Fruit fly (Drosophila melanogaster) whole organism, embryonic: Measurements from ENCODE around the gene CG1909.

Experiments used
- Adf1 ChIP-seq: fragments of 200-800 bp; sonication (Bioruptor generic); IDR thresholded peaks from 2 replicates; pipeline ENCODE4 v1.3.6; 2022; ENCODE audit warnings: missing biosample characterization, missing genetic modification characterization
- B-H1 ChIP-seq: fragments of 200-800 bp; sonication (Bioruptor generic); IDR thresholded peaks from 3 replicates; pipeline ENCODE4 v1.3.6; 2022; ENCODE audit warnings: missing biosample characterization, missing genetic modification characterization
- B-H2 ChIP-seq: fragments of 200-800 bp; sonication (Bioruptor generic); optimal IDR thresholded peaks from 2 replicates; lab custom pipeline; 2018; ENCODE audit warnings: missing biosample characterization, mild to moderate bottlenecking, missing genetic modification characterization
- Bteb2 ChIP-seq: fragments of 200-800 bp; sonication (Bioruptor generic); optimal IDR thresholded peaks from 2 replicates; lab custom pipeline; 2016; ENCODE audit warnings: missing biosample characterization, missing genetic modification characterization
- CG10274 ChIP-seq: fragments of 200-800 bp; sonication (Bioruptor generic); optimal IDR thresholded peaks from 3 replicates; lab custom pipeline; 2017; ENCODE audit warnings: missing biosample characterization, mild to moderate bottlenecking, missing genetic modification characterization
- CG12236 ChIP-seq: fragments of 200-800 bp; sonication (Bioruptor generic); optimal IDR thresholded peaks from 2 replicates; lab custom pipeline; 2016; ENCODE audit warnings: missing biosample characterization, missing genetic modification characterization
- CG14441 ChIP-seq: fragments of 200-800 bp; sonication (Bioruptor generic); IDR thresholded peaks from 2 replicates; pipeline ENCODE4 v1.3.6; 2022; ENCODE audit warnings: missing biosample characterization, missing genetic modification characterization
- CG15479 ChIP-seq: fragments of 200-800 bp; sonication (Bioruptor generic); optimal IDR thresholded peaks from 3 replicates; lab custom pipeline; 2019; ENCODE audit warnings: missing biosample characterization, mild to moderate bottlenecking, missing genetic modification characterization, moderate library complexity
- CG15514 ChIP-seq: fragments of 200-800 bp; sonication (Bioruptor generic); optimal IDR thresholded peaks from 3 replicates; lab custom pipeline; 2017; ENCODE audit warnings: missing biosample characterization, missing genetic modification characterization, mild to moderate bottlenecking, moderate library complexity, missing genetic modification reagents
- CG18619 ChIP-seq: fragments of 200-800 bp; sonication (Bioruptor generic); optimal IDR thresholded peaks from 3 replicates; lab custom pipeline; 2017; ENCODE audit warnings: missing biosample characterization, mild to moderate bottlenecking, missing genetic modification characterization
- CG2120 ChIP-seq: fragments of 200-800 bp; sonication (Bioruptor generic); optimal IDR thresholded peaks from 3 replicates; lab custom pipeline; 2016; ENCODE audit warnings: missing biosample characterization, missing genetic modification characterization
- CG3065 ChIP-seq: fragments of 200-800 bp; sonication (Bioruptor generic); optimal IDR thresholded peaks from 2 replicates; lab custom pipeline; 2016; ENCODE audit warnings: missing biosample characterization, missing genetic modification characterization
- CG3163 ChIP-seq: fragments of 200-800 bp; sonication (Bioruptor generic); optimal IDR thresholded peaks from 3 replicates; lab custom pipeline; 2016; ENCODE audit warnings: missing biosample characterization, missing genetic modification characterization
- CG43689 ChIP-seq: fragments of 200-800 bp; sonication (Bioruptor generic); IDR thresholded peaks from 2 replicates; pipeline ENCODE4 v1.3.6; 2022; ENCODE audit warnings: missing biosample characterization, missing genetic modification characterization
- CG6765 ChIP-seq: fragments of 200-800 bp; sonication (Bioruptor generic); optimal IDR thresholded peaks from 3 replicates; lab custom pipeline; 2017; ENCODE audit warnings: missing biosample characterization, mild to moderate bottlenecking, missing genetic modification characterization
- CG7372 ChIP-seq: fragments of 200-800 bp; sonication (Bioruptor generic); IDR thresholded peaks from 2 replicates; pipeline ENCODE4 v1.3.6; 2022; ENCODE audit warnings: missing biosample characterization, missing genetic modification characterization
- CG7963 ChIP-seq: fragments of 200-800 bp; sonication (Bioruptor generic); IDR thresholded peaks from 3 replicates; pipeline ENCODE4 v1.3.6; 2022; ENCODE audit warnings: missing biosample characterization, missing genetic modification characterization; ENCODE audit not compliant: partially characterized antibody
- CG8089 ChIP-seq: fragments of 200-800 bp; sonication (Bioruptor generic); optimal IDR thresholded peaks from 3 replicates; lab custom pipeline; 2016; ENCODE audit warnings: missing biosample characterization, missing genetic modification characterization
- CG8290 ChIP-seq, 3 experiments: fragments of 200-800 bp; sonication (Bioruptor generic); optimal IDR thresholded peaks; 2 replicates each; lab custom pipeline; 2016 to 2019; ENCODE audit warnings: missing biosample characterization in 3 of 3, missing genetic modification characterization in 3 of 3, mild to moderate bottlenecking in 2 of 3, moderate library complexity in 1 of 3
- CG9609 ChIP-seq: fragments of 200-800 bp; sonication (Bioruptor generic); optimal IDR thresholded peaks from 3 replicates; lab custom pipeline; 2016; ENCODE audit warnings: missing biosample characterization, missing genetic modification characterization
- Doc2 ChIP-seq: fragments of 200-800 bp; sonication (Bioruptor generic); IDR thresholded peaks from 2 replicates; pipeline ENCODE4 v1.3.6; 2022; ENCODE audit warnings: missing biosample characterization, missing genetic modification characterization
- Doc3 ChIP-seq: fragments of 200-800 bp; sonication (Bioruptor generic); IDR thresholded peaks from 3 replicates; pipeline ENCODE4 v1.3.6; 2022; ENCODE audit warnings: missing biosample characterization, missing genetic modification characterization; ENCODE audit not compliant: partially characterized antibody
- Fer1 ChIP-seq: fragments of 200-800 bp; sonication (Bioruptor generic); optimal IDR thresholded peaks from 2 replicates; lab custom pipeline; 2017; ENCODE audit warnings: missing biosample characterization, mild to moderate bottlenecking, missing genetic modification characterization
- Fer3 ChIP-seq: fragments of 200-800 bp; sonication (Bioruptor generic); optimal IDR thresholded peaks from 2 replicates; lab custom pipeline; 2018; ENCODE audit warnings: missing biosample characterization, mild to moderate bottlenecking, missing genetic modification characterization, moderate library complexity
- Gug ChIP-seq: fragments of 200-800 bp; sonication (Bioruptor generic); IDR thresholded peaks from 4 replicates; pipeline ENCODE4 v1.3.6; 2022; ENCODE audit warnings: missing biosample characterization, missing genetic modification characterization
- HHEX ChIP-seq: fragments of 200-800 bp; sonication (Bioruptor generic); optimal IDR thresholded peaks from 3 replicates; lab custom pipeline; 2017; ENCODE audit warnings: missing biosample characterization, mild to moderate bottlenecking, missing genetic modification characterization, missing genetic modification reagents
- Hand ChIP-seq: fragments of 200-800 bp; sonication (Bioruptor generic); optimal IDR thresholded peaks from 2 replicates; lab custom pipeline; 2017; ENCODE audit warnings: mild to moderate bottlenecking, missing biosample characterization, missing genetic modification reagents, missing genetic modification characterization
- Hr51 ChIP-seq, 2 experiments: fragments of 200-800 bp; sonication (Bioruptor generic); optimal IDR thresholded peaks; 2 replicates in 1 of 2; 3 replicates in 1 of 2; lab custom pipeline; 2016 to 2018; ENCODE audit warnings: missing biosample characterization in 2 of 2, missing genetic modification characterization in 2 of 2, mild to moderate bottlenecking in 1 of 2, moderate library complexity in 1 of 2
- Jarid2 ChIP-seq: fragments of 200-800 bp; sonication (Bioruptor generic); optimal IDR thresholded peaks from 3 replicates; lab custom pipeline; 2017; ENCODE audit warnings: mild to moderate bottlenecking, missing biosample characterization, missing genetic modification reagents, missing genetic modification characterization
- Med ChIP-seq: fragments of 200-800 bp; sonication (Bioruptor generic); peaks from one replicate; lab custom pipeline; 2016; ENCODE audit warnings: missing biosample characterization, missing genetic modification characterization, mild to moderate bottlenecking, inconsistent platforms, moderate library complexity
- Mrtf ChIP-seq: fragments of 200-800 bp; sonication (Bioruptor generic); IDR thresholded peaks from 3 replicates; pipeline ENCODE4 v1.3.6; 2022; ENCODE audit warnings: missing biosample characterization, missing genetic modification characterization
- Sox100B ChIP-seq: fragments of 200-800 bp; sonication (Bioruptor generic); optimal IDR thresholded peaks from 3 replicates; lab custom pipeline; 2018; ENCODE audit warnings: missing biosample characterization, mild to moderate bottlenecking, missing genetic modification characterization
- bab2 ChIP-seq: fragments of 200-800 bp; sonication (Bioruptor generic); optimal IDR thresholded peaks from 2 replicates; lab custom pipeline; 2016; ENCODE audit warnings: missing biosample characterization, missing genetic modification characterization
- br ChIP-seq: fragments of >200 bp; optimal IDR thresholded peaks from 2 replicates; lab custom pipeline; 2017
- btn ChIP-seq: fragments of 200-800 bp; sonication (Bioruptor generic); optimal IDR thresholded peaks from 2 replicates; lab custom pipeline; 2016; ENCODE audit warnings: missing biosample characterization, missing genetic modification characterization
- chm ChIP-seq: fragments of 200-800 bp; sonication (Bioruptor generic); IDR thresholded peaks from 2 replicates; pipeline ENCODE4 v1.3.6; 2022; ENCODE audit warnings: missing biosample characterization, missing genetic modification characterization
- chn ChIP-seq: fragments of 200-800 bp; sonication (Bioruptor generic); optimal IDR thresholded peaks from 2 replicates; lab custom pipeline; 2016; ENCODE audit warnings: missing biosample characterization, missing genetic modification characterization
- crol ChIP-seq: fragments of 200-800 bp; sonication (Bioruptor generic); IDR thresholded peaks from 2 replicates; pipeline ENCODE4 v1.3.6; 2022; ENCODE audit warnings: missing biosample characterization, missing genetic modification characterization
- esg ChIP-seq: fragments of 200-800 bp; sonication (Bioruptor generic); conservative IDR thresholded peaks from 2 replicates; pipeline ENCODE4 v1.3.6; 2022; ENCODE audit warnings: missing biosample characterization, missing genetic modification characterization
- gsb-n ChIP-seq: fragments of 200-800 bp; sonication (Bioruptor generic); optimal IDR thresholded peaks from 3 replicates; lab custom pipeline; 2018; ENCODE audit warnings: missing biosample characterization, mild to moderate bottlenecking, missing genetic modification characterization
- hbn ChIP-seq: fragments of 200-800 bp; sonication (Bioruptor generic); IDR thresholded peaks from 2 replicates; pipeline ENCODE4 v1.3.6; 2022; ENCODE audit warnings: missing biosample characterization, missing genetic modification characterization; ENCODE audit not compliant: partially characterized antibody
- lov ChIP-seq, 2 experiments: fragments of 200-800 bp in 1 of 2; fragments of >200 bp in 1 of 2; sonication (Bioruptor generic) in 1 of 2; IDR thresholded peaks in 1 of 2; optimal IDR thresholded peaks in 1 of 2; 2 replicates in 1 of 2; 3 replicates in 1 of 2; pipeline versions ENCODE4 v1.3.6 to Lab custom; 2017 to 2022; ENCODE audit warnings: missing biosample characterization in 1 of 2, missing genetic modification characterization in 1 of 2
- mirr ChIP-seq: fragments of 200-800 bp; sonication (Bioruptor generic); optimal IDR thresholded peaks from 3 replicates; lab custom pipeline; 2018; ENCODE audit warnings: missing biosample characterization, mild to moderate bottlenecking, missing genetic modification characterization
- nau ChIP-seq: fragments of 200-800 bp; sonication (Bioruptor generic); optimal IDR thresholded peaks from 3 replicates; lab custom pipeline; 2017; ENCODE audit warnings: missing biosample characterization, mild to moderate bottlenecking, missing genetic modification characterization, missing genetic modification reagents
- nmo ChIP-seq: fragments of 200-800 bp; sonication (Bioruptor generic); optimal IDR thresholded peaks from 2 replicates; lab custom pipeline; 2018; ENCODE audit warnings: missing biosample characterization, mild to moderate bottlenecking, missing genetic modification characterization, moderate library complexity
- otp ChIP-seq: fragments of 200-800 bp; sonication (Bioruptor generic); IDR thresholded peaks from 3 replicates; pipeline ENCODE4, ENCODE4 v1.3.6; 2022; ENCODE audit warnings: missing biosample characterization, missing genetic modification characterization
- ranshi ChIP-seq: fragments of 200-800 bp; sonication (Bioruptor generic); IDR thresholded peaks from 2 replicates; pipeline ENCODE4 v1.3.6; 2022; ENCODE audit warnings: missing biosample characterization, missing genetic modification characterization
- schlank ChIP-seq: fragments of 200-800 bp; sonication (Bioruptor generic); optimal IDR thresholded peaks from 2 replicates; lab custom pipeline; 2018; ENCODE audit warnings: missing biosample characterization, mild to moderate bottlenecking, missing genetic modification characterization
- sd ChIP-seq: fragments of 200-800 bp; sonication (Bioruptor generic); optimal IDR thresholded peaks from 3 replicates; lab custom pipeline; 2018; ENCODE audit warnings: missing biosample characterization, mild to moderate bottlenecking, missing genetic modification characterization, moderate library complexity
- slou ChIP-seq: fragments of 200-800 bp; sonication (Bioruptor generic); optimal IDR thresholded peaks from 3 replicates; lab custom pipeline; 2016; ENCODE audit warnings: missing biosample characterization, missing genetic modification characterization
- ssp ChIP-seq: fragments of 200-800 bp; sonication (Bioruptor generic); IDR thresholded peaks from 2 replicates; pipeline ENCODE4 v1.3.6; 2022; ENCODE audit warnings: missing biosample characterization, missing genetic modification characterization
- z ChIP-seq: fragments of 200-800 bp; sonication (Bioruptor generic); IDR thresholded peaks from 3 replicates; pipeline ENCODE4 v1.3.6; 2022; ENCODE audit warnings: missing biosample characterization, missing genetic modification characterization

CG1909 gene

dm6 chr4:557879-558202 lies 25.1 kb upstream of the CG1909 start, which contains the start of gene Pur-alpha (continued):
- TF ChIP-seq nau (GFP tag; lab: Kevin White, UChicago) (no peak), esg (GFP tag; lab: Robert Waterston, UW) (no peak), Hand (GFP tag; lab: Kevin White, UChicago) (no peak), Jarid2 (GFP tag; lab: Kevin White, UChicago) (no peak), B-H2 (GFP tag; lab: Kevin White, UChicago) (peak; percentile 38), CG9609 (GFP tag; lab: Kevin White, UChicago) (no peak), sd (tag; lab: Kevin White, UChicago) (peak; percentile 60), ssp (GFP tag; lab: Robert Waterston, UW) (no peak), Fer1 (no peak), Sox100B (no peak), CG6765 (GFP tag; lab: Kevin White, UChicago) (peak; percentile 11), bab2 (GFP tag; lab: Kevin White, UChicago) (no peak), chm (no peak), CG7963 (GFP tag; lab: Robert Waterston, UW) (no peak), CG15514 (no peak), ranshi (GFP tag; lab: Robert Waterston, UW) (no peak), otp (GFP tag; lab: Robert Waterston, UW) (no peak), CG15479 (GFP tag; lab: Kevin White, UChicago) (no peak), CG2120 (GFP tag; lab: Kevin White, UChicago) (no peak), CG8089 (GFP tag; lab: Kevin White, UChicago) (no peak), CG7372 (no peak), hbn (GFP tag; lab: Robert Waterston, UW) (no peak), CG14441 (GFP tag; lab: Robert Waterston, UW) (no peak), crol (no peak), slou (GFP tag; lab: Kevin White, UChicago) (no peak), CG43689 (GFP tag; lab: Robert Waterston, UW) (no peak), nmo (GFP tag; lab: Kevin White, UChicago) (no peak), br (lab: Kevin White, UChicago) (no peak), schlank (tag; lab: Kevin White, UChicago) (no peak), CG3065 (GFP tag; lab: Kevin White, UChicago) (no peak), z (peak; percentile 92), CG18619 (GFP tag; lab: Kevin White, UChicago) (no peak), CG10274 (GFP tag; lab: Kevin White, UChicago) (no peak), mirr (GFP tag; lab: Kevin White, UChicago) (no peak), chn (GFP tag; lab: Kevin White, UChicago) (no peak), HHEX (GFP tag; lab: Kevin White, UChicago) (no peak), Gug (no peak), Hr51 (GFP tag; optimal IDR thresholded peaks at IDR 0.05; lab: Kevin White, UChicago) (no peak), CG12236 (GFP tag; lab: Kevin White, UChicago) (no peak), gsb-n (no peak), B-H1 (GFP tag; lab: Robert Waterston, UW) (no peak), Doc2 (GFP tag; lab: Robert Waterston, UW) (no peak), CG3163 (no peak), Bteb2 (peak; percentile 43), btn (GFP tag; lab: Kevin White, UChicago) (no peak), Fer3 (tag; lab: Kevin White, UChicago) (no peak), lov (optimal IDR thresholded peaks at IDR 0.05; lab: Kevin White, UChicago) (no peak), lov (GFP tag; IDR thresholded peaks at IDR 0.05; lab: Robert Waterston, UW) (no peak), Adf1 (GFP tag; lab: Robert Waterston, UW) (peak; percentile 44; the same call in 1 of the 2 replicates), Doc3 (no peak), Mrtf (no peak), CG8290 (GFP tag; optimal IDR thresholded peaks at IDR 0.05; lab: Kevin White, UChicago) (no peak), CG8290 (tag; optimal IDR thresholded peaks at IDR 0.05; lab: Kevin White, UChicago) (peak in 1 of 2 experiments; percentile 32), Med (GFP tag; lab: Kevin White, UChicago) (peak; percentile 86)
